Fruit fly (Drosophila melanogaster): ENCODE measurements around the gene Task7.

The Task7 gene

dm6 chr3R:9433774-9434173, 21.7 kb upstream of the Task7 start:
- TF ChIP-seq Clk (GFP tag; optimal IDR thresholded peaks at IDR 0.05) = no peak
- no peak for TF ChIP-seq bab1 (GFP tag; optimal IDR thresholded peaks at IDR 0.05)
- TF ChIP-seq Hr96 (GFP tag; optimal IDR thresholded peaks at IDR 0.05) = no peak
- no peak for TF ChIP-seq CG14711 (tag; optimal IDR thresholded peaks at IDR 0.05)
- no peak for TF ChIP-seq Mnt (GFP tag; optimal IDR thresholded peaks at IDR 0.05)
- TF ChIP-seq CG1620 (GFP tag; optimal IDR thresholded peaks at IDR 0.05) = no peak
- no peak for TF ChIP-seq Crg-1 (GFP tag; optimal IDR thresholded peaks at IDR 0.05)
- TF ChIP-seq CG11617 (GFP tag; optimal IDR thresholded peaks at IDR 0.05) = no peak
- TF ChIP-seq CG12768 (GFP tag; optimal IDR thresholded peaks at IDR 0.05) = no peak
- no peak for TF ChIP-seq tj (GFP tag; optimal IDR thresholded peaks at IDR 0.05)
- TF ChIP-seq kay (GFP tag; ENCODE audit: borderline replicate concordance) = no peak
- no peak for TF ChIP-seq CG7045 (GFP tag; optimal IDR thresholded peaks at IDR 0.05)
- no peak for TF ChIP-seq pad (GFP tag; optimal IDR thresholded peaks at IDR 0.05)
- no peak for TF ChIP-seq ovo (GFP tag; optimal IDR thresholded peaks at IDR 0.05)
- TF ChIP-seq cnc (optimal IDR thresholded peaks at IDR 0.05) = no peak
- no peak for TF ChIP-seq CG7101 (tag; optimal IDR thresholded peaks at IDR 0.05)
- TF ChIP-seq cic (GFP tag; optimal IDR thresholded peaks at IDR 0.05) = no peak
- TF ChIP-seq CG5204 (GFP tag; optimal IDR thresholded peaks at IDR 0.05) = no peak

DNA sequence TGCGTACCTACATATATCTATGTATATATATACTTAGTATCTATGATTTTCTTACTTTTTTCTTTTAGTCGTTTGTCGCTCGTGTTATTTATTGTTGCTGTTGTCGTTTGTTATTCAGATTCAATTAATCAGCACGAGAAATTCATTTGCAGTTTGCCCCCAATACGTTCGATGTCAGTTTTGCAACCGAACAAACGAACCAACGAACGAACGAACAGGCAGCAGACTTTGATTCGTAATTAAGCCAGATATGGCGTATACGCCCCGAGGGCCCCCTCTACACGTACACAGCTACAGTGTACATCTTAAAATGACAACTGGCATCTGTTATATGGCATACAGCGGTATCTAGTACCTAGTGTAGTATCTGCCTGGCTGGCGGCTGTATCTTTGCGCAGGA, 21.2 kb upstream of the Task7 start:
- TF ChIP-seq pad (GFP tag; optimal IDR thresholded peaks at IDR 0.05) (no peak), Clk (GFP tag; optimal IDR thresholded peaks at IDR 0.05) (no peak), CG12768 (GFP tag; optimal IDR thresholded peaks at IDR 0.05) (peak; percentile 72), Hr96 (GFP tag; optimal IDR thresholded peaks at IDR 0.05) (no peak), cic (GFP tag; optimal IDR thresholded peaks at IDR 0.05) (no peak)

DNA sequence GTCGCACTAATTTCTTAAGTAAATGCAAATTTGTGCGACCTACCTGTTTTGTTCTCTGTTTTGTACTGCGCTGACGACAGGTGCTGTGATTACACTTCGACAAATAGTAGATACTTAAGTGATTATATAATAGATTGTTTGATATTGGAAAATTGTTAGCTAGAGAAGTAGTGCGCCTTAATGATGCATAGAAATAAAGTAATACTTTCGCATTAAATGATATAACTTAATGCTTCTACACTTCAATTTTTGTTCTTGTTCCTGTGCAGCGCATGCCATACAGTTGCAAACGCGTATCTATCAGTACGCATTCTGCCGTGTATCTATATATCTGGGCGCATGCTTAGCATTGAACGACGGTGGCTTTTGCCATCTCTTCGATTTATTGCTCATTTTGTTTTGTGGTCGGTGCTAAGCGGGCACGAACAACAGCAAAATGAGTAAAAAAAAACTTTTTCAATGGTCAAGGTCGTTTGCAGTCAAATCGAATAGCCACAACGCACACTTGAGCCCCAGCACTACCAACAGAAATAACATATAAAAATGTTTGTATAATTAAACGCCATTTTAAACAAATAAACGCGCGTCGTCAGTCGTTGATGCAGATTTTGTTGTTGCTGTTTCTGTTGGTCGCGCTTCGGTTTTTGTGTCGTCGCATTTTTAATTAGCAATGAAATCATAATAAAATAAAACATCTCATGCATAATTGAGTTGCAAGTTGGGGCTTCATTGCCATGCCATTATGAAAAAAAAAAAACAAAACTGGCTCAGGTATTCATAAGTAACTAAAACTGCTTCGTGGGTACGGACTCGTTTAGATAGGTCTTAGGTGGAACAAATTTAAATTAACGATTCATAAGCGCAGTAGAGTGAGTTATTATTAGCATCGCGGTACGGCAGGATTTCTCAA, 18.5 kb upstream of the Task7 start:
- peak; percentile 16 for TF ChIP-seq cic (GFP tag; optimal IDR thresholded peaks at IDR 0.05)
- no peak for TF ChIP-seq tj (GFP tag; optimal IDR thresholded peaks at IDR 0.05)
- no peak for TF ChIP-seq CG1620 (GFP tag; optimal IDR thresholded peaks at IDR 0.05)
- no peak for TF ChIP-seq CG5204 (GFP tag; optimal IDR thresholded peaks at IDR 0.05)
- peak; percentile 69 for TF ChIP-seq CG7045 (GFP tag; optimal IDR thresholded peaks at IDR 0.05)
- TF ChIP-seq bab1 (GFP tag; optimal IDR thresholded peaks at IDR 0.05) = no peak
- TF ChIP-seq Clk (GFP tag; optimal IDR thresholded peaks at IDR 0.05) = no peak
- TF ChIP-seq Hr96 (GFP tag; optimal IDR thresholded peaks at IDR 0.05) = no peak
- peak; percentile 45 for TF ChIP-seq CG33017 (tag; optimal IDR thresholded peaks at IDR 0.05)
- TF ChIP-seq toe (GFP tag; optimal IDR thresholded peaks at IDR 0.05) = no peak
- TF ChIP-seq CG7101 (tag; optimal IDR thresholded peaks at IDR 0.05) = peak; percentile 32
- peak; percentile 75 for TF ChIP-seq kay (GFP tag; ENCODE audit: borderline replicate concordance)
- no peak for TF ChIP-seq cnc (optimal IDR thresholded peaks at IDR 0.05)
- TF ChIP-seq CG14711 (tag; optimal IDR thresholded peaks at IDR 0.05) = peak; percentile 14
- no peak for TF ChIP-seq CG11617 (GFP tag; optimal IDR thresholded peaks at IDR 0.05)
- no peak for TF ChIP-seq ovo (GFP tag; optimal IDR thresholded peaks at IDR 0.05)
- no peak for TF ChIP-seq pad (GFP tag; optimal IDR thresholded peaks at IDR 0.05)
- no peak for TF ChIP-seq CG12768 (GFP tag; optimal IDR thresholded peaks at IDR 0.05)
- TF ChIP-seq Crg-1 (GFP tag; optimal IDR thresholded peaks at IDR 0.05) = no peak
- TF ChIP-seq Mnt (GFP tag; optimal IDR thresholded peaks at IDR 0.05) = peak; percentile 5

DNA sequence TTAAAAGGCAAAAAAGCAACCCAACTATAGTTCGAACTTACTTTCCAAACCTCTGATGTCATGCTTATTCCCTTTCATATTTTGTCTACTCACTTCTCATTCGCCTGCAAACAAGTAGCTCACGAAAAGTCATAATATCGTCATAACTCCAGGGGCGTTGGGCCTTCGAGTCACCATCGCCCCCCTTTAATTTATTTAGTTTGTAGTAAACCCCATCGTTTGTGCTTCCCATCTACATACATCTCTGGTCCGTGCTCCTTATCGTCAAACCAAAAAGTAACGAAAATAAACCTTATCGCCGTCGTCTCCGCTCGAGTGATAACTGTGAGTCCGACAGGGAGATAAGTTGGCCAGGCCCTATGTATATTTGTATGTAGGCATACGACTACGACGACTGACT, 16.9 kb upstream of the Task7 start:
- TF ChIP-seq CG12768 (GFP tag; optimal IDR thresholded peaks at IDR 0.05) (peak; percentile 80), CG11617 (GFP tag; optimal IDR thresholded peaks at IDR 0.05) (peak; percentile 43), CG7101 (tag; optimal IDR thresholded peaks at IDR 0.05) (peak; percentile 85), tj (GFP tag; optimal IDR thresholded peaks at IDR 0.05) (peak; percentile 27), cic (GFP tag; optimal IDR thresholded peaks at IDR 0.05) (peak; percentile 92), CG7045 (GFP tag; optimal IDR thresholded peaks at IDR 0.05) (peak; percentile 82), kay (GFP tag; ENCODE audit: borderline replicate concordance) (peak; percentile 98), CG33017 (tag; optimal IDR thresholded peaks at IDR 0.05) (peak; percentile 85), CG5204 (GFP tag; optimal IDR thresholded peaks at IDR 0.05) (no peak), Crg-1 (GFP tag; optimal IDR thresholded peaks at IDR 0.05) (no peak), CG1620 (GFP tag; optimal IDR thresholded peaks at IDR 0.05) (no peak), bab1 (GFP tag; optimal IDR thresholded peaks at IDR 0.05) (no peak), ovo (GFP tag; optimal IDR thresholded peaks at IDR 0.05) (no peak), CG14711 (tag; optimal IDR thresholded peaks at IDR 0.05) (peak; percentile 62), Hr96 (GFP tag; optimal IDR thresholded peaks at IDR 0.05) (peak; percentile 78), toe (GFP tag; optimal IDR thresholded peaks at IDR 0.05) (no peak), cnc (optimal IDR thresholded peaks at IDR 0.05) (no peak), Mnt (GFP tag; optimal IDR thresholded peaks at IDR 0.05) (peak; percentile 69), pad (GFP tag; optimal IDR thresholded peaks at IDR 0.05) (peak; percentile 48), Clk (GFP tag; optimal IDR thresholded peaks at IDR 0.05) (peak; percentile 82)

DNA sequence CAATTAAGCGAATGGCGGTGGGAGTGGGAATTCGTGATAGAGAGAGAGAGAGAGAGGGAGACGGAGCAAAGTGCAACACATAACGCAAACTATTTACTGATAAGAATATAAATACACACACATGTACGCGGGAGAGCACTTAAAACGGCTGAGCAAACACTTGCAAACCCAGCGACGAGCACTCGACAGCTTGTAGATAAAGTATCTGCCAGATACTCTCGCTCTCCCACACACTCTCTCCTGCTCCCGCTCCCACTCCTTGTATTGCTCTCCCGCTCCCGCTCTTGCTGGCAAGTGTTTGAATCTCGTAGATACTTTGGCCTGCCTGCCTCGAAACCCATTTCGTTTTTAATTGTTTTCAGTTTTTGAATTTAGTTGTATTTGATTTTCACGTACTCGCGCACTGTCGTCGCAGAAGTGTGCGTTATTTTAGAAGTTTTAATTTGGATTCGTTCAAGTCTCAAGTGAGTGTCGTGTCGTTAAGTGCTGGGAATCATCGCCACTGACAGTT, 16.2 kb upstream of the Task7 start:
- peak; percentile 43 for TF ChIP-seq CG11617 (GFP tag; optimal IDR thresholded peaks at IDR 0.05)
- no peak for TF ChIP-seq kay (GFP tag; ENCODE audit: borderline replicate concordance)
- TF ChIP-seq CG12768 (GFP tag; optimal IDR thresholded peaks at IDR 0.05) = peak; percentile 92
- peak; percentile 73 for TF ChIP-seq Hr96 (GFP tag; optimal IDR thresholded peaks at IDR 0.05)
- no peak for TF ChIP-seq Crg-1 (GFP tag; optimal IDR thresholded peaks at IDR 0.05)
- TF ChIP-seq Clk (GFP tag; optimal IDR thresholded peaks at IDR 0.05) = peak; percentile 46
- TF ChIP-seq CG7101 (tag; optimal IDR thresholded peaks at IDR 0.05) = peak; percentile 65
- no peak for TF ChIP-seq CG1620 (GFP tag; optimal IDR thresholded peaks at IDR 0.05)
- peak; percentile 65 for TF ChIP-seq CG7045 (GFP tag; optimal IDR thresholded peaks at IDR 0.05)
- peak; percentile 20 for TF ChIP-seq pad (GFP tag; optimal IDR thresholded peaks at IDR 0.05)
- peak; percentile 75 for TF ChIP-seq Mnt (GFP tag; optimal IDR thresholded peaks at IDR 0.05)
- TF ChIP-seq tj (GFP tag; optimal IDR thresholded peaks at IDR 0.05) = peak; percentile 74
- TF ChIP-seq bab1 (GFP tag; optimal IDR thresholded peaks at IDR 0.05) = peak; percentile 34
- no peak for TF ChIP-seq CG5204 (GFP tag; optimal IDR thresholded peaks at IDR 0.05)
- TF ChIP-seq CG14711 (tag; optimal IDR thresholded peaks at IDR 0.05) = peak; percentile 26
- peak; percentile 90 for TF ChIP-seq cic (GFP tag; optimal IDR thresholded peaks at IDR 0.05)
- TF ChIP-seq toe (GFP tag; optimal IDR thresholded peaks at IDR 0.05) = no peak
- TF ChIP-seq cnc (optimal IDR thresholded peaks at IDR 0.05) = no peak
- peak; percentile 65 for TF ChIP-seq ovo (GFP tag; optimal IDR thresholded peaks at IDR 0.05)
- peak; percentile 63 for TF ChIP-seq CG33017 (tag; optimal IDR thresholded peaks at IDR 0.05)

All from whole organism, adult.